Fruit fly (Drosophila melanogaster): Measurements from ENCODE around the gene ush.

The ush gene

DNA sequence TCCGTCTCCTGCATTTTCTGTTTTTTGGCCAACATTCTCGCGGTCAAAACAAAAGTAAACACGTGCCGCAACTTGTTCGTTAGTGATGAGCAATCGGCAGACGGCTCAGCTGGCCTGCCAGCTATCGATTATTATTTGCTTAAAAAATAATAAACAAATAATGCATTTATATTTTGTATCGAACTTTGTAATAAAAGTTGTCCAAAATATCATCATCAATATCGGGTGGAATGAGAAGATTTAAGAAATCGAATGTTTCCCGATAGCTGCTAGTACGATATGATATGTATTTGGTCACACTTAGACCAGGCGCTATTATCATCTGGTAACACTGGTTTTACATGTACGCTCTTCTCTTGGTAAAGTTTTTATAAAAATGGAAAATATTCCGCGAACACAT lies 92.0 kb downstream of the ush start, which contains the start of the genes Nle and Sf3b1 (continued):
- TF ChIP-seq CG34376 (GFP tag; optimal IDR thresholded peaks at IDR 0.05) (peak; percentile 74), CG4730 (GFP tag; IDR thresholded peaks at IDR 0.05) (no peak), en (GFP tag; optimal IDR thresholded peaks at IDR 0.05) (no peak), grn (GFP tag; optimal IDR thresholded peaks at IDR 0.05) (no peak), cwo (GFP tag; optimal IDR thresholded peaks at IDR 0.05) (peak; percentile 97), lola (GFP tag; optimal IDR thresholded peaks at IDR 0.05) (peak in 1 of 3 experiments; percentile 52), slbo (GFP tag; IDR thresholded peaks at IDR 0.05) (peak; percentile 76), Ets97D (GFP tag; optimal IDR thresholded peaks at IDR 0.05) (peak; percentile 71), abd-A (tag; optimal IDR thresholded peaks at IDR 0.05) (no peak), CG2712 (tag; optimal IDR thresholded peaks at IDR 0.05) (peak; percentile 76), CG6654 (GFP tag; optimal IDR thresholded peaks at IDR 0.05) (no peak), dpn (GFP tag; optimal IDR thresholded peaks at IDR 0.05) (peak; percentile 38 to 64), onecut (GFP tag; IDR thresholded peaks at IDR 0.05) (0 out of 2 replicates have a peak, but pooled peaks have one; percentile 16), CTCF (GFP tag; optimal IDR thresholded peaks at IDR 0.05) (no peak), CG30020 (tag; optimal IDR thresholded peaks at IDR 0.05) (peak; percentile 51), CG10209 (GFP tag; optimal IDR thresholded peaks at IDR 0.05) (no peak), CG34224 (GFP tag; IDR thresholded peaks at IDR 0.05; ENCODE audit: partially characterized antibody) (peak; percentile 96), Dp (GFP tag; optimal IDR thresholded peaks at IDR 0.05) (peak; percentile 48), eve (GFP tag; optimal IDR thresholded peaks at IDR 0.05) (no peak), NK7.1 (GFP tag; optimal IDR thresholded peaks at IDR 0.05) (no peak), sna (GFP tag; IDR thresholded peaks at IDR 0.05; ENCODE audit: partially characterized antibody) (peak; percentile 97), CG1603 (tag; optimal IDR thresholded peaks at IDR 0.05) (peak; percentile 80), CG8089 (GFP tag; optimal IDR thresholded peaks at IDR 0.05) (peak; percentile 5), Chrac-16 (GFP tag; optimal IDR thresholded peaks at IDR 0.05) (peak; percentile 66), CG15696 (tag; optimal IDR thresholded peaks at IDR 0.05) (peak; percentile 67), Hr3 (GFP tag; optimal IDR thresholded peaks at IDR 0.05) (peak; percentile 39), tx (GFP tag; optimal IDR thresholded peaks at IDR 0.05) (no peak), Dek (tag; optimal IDR thresholded peaks at IDR 0.05) (no peak), Sox100B (GFP tag; optimal IDR thresholded peaks at IDR 0.05) (no peak), D (optimal IDR thresholded peaks at IDR 0.05) (no peak), D (GFP tag; optimal IDR thresholded peaks at IDR 0.05) (no peak), CG2202 (tag; optimal IDR thresholded peaks at IDR 0.05) (peak; percentile 8), slou (GFP tag; optimal IDR thresholded peaks at IDR 0.05) (no peak), Sry-δ (GFP tag; optimal IDR thresholded peaks at IDR 0.05) (peak; percentile 93), tll (GFP tag; optimal IDR thresholded peaks at IDR 0.05) (no peak), Eip74EF (GFP tag; optimal IDR thresholded peaks at IDR 0.05) (no peak), p53 (GFP tag; optimal IDR thresholded peaks at IDR 0.05) (no peak), cato (GFP tag; optimal IDR thresholded peaks at IDR 0.05; ENCODE audit: borderline replicate concordance) (peak; percentile 21), CG6272 (GFP tag; IDR thresholded peaks at IDR 0.05) (peak; percentile 38; the same call in 1 of the 2 replicates), nerfin-2 (GFP tag; IDR thresholded peaks at IDR 0.05; ENCODE audit: partially characterized antibody) (peak; percentile 80), ci (GFP tag; IDR thresholded peaks at IDR 0.05) (0 out of 3 replicates have a peak, but pooled peaks have one; percentile 28), Atf3 (GFP tag; optimal IDR thresholded peaks at IDR 0.05) (peak; percentile 12), Hr51 (GFP tag; optimal IDR thresholded peaks at IDR 0.05) (no peak), CG5180 (GFP tag; optimal IDR thresholded peaks at IDR 0.05) (peak; percentile 99), vnd (GFP tag; IDR thresholded peaks at IDR 0.05; ENCODE audit: partially characterized antibody) (peak; percentile 95), CG30403 (GFP tag; optimal IDR thresholded peaks at IDR 0.05) (peak; percentile 72), phol (tag; optimal IDR thresholded peaks at IDR 0.05) (peak; percentile 77), CG3838 (GFP tag; optimal IDR thresholded peaks at IDR 0.05) (no peak), CG6254 (GFP tag; optimal IDR thresholded peaks at IDR 0.05) (no peak), NC2α (GFP tag; optimal IDR thresholded peaks at IDR 0.05) (no peak)

Measured in whole organism, embryonic.